Worm (Caenorhabditis elegans) whole organism, L1 larva: ENCODE results near the gene pat-2.

Experiments used
- C04F5.9 ChIP-seq: sonication (generic microtip); optimal IDR thresholded peaks from 2 replicates; lab custom pipeline; 2016; ENCODE audit warnings: missing genetic modification characterization, missing compliant biosample characterization
- C16A3.4 ChIP-seq: fragments of 150-350 bp; optimal IDR thresholded peaks from 2 replicates; lab custom pipeline; 2014; ENCODE audit warnings: missing biosample characterization, missing genetic modification characterization
- C34B4.2 ChIP-seq: sonication (generic microtip); optimal IDR thresholded peaks from 2 replicates; lab custom pipeline; 2017; ENCODE audit warnings: mild to moderate bottlenecking, missing genetic modification characterization, missing compliant biosample characterization
- F16B12.6 ChIP-seq: fragments of 150-350 bp; optimal IDR thresholded peaks from 2 replicates; lab custom pipeline; 2014; ENCODE audit warnings: missing biosample characterization, missing genetic modification characterization
- aly-2 ChIP-seq: fragments of 150-350 bp; optimal IDR thresholded peaks from 2 replicates; lab custom pipeline; 2014; ENCODE audit warnings: missing biosample characterization, missing genetic modification characterization
- ama-1 ChIP-seq: fragments of 150-350 bp; optimal IDR thresholded peaks from 2 replicates; lab custom pipeline; 2014
- blmp-1 ChIP-seq: fragments of 150-350 bp; optimal IDR thresholded peaks from 2 replicates; lab custom pipeline; 2014; ENCODE audit warnings: missing biosample characterization, missing genetic modification characterization
- ceh-63 ChIP-seq: fragments of 200-800 bp; sonication (Bioruptor generic); optimal IDR thresholded peaks from 2 replicates; lab custom pipeline; 2018; ENCODE audit warnings: mild to moderate bottlenecking, missing genetic modification characterization, missing compliant biosample characterization
- ceh-8 ChIP-seq: fragments of 200-800 bp; sonication (Bioruptor generic); optimal IDR thresholded peaks from 2 replicates; lab custom pipeline; 2018; ENCODE audit warnings: mild to moderate bottlenecking, missing genetic modification characterization, moderate library complexity, missing compliant biosample characterization
- ceh-82 ChIP-seq, 3 experiments: fragments of 150-350 bp in 1 of 3; sonication (generic microtip) in 2 of 3; optimal IDR thresholded peaks; 2 replicates each; lab custom pipeline; 2014 to 2017; ENCODE audit warnings: missing biosample characterization in 3 of 3, missing genetic modification characterization in 3 of 3
- ces-1 ChIP-seq: fragments of 150-350 bp; optimal IDR thresholded peaks from 2 replicates; lab custom pipeline; 2014; ENCODE audit warnings: missing biosample characterization, missing genetic modification reagents, missing genetic modification characterization
- efl-1 ChIP-seq, 4 experiments: fragments of 150-350 bp; optimal IDR thresholded peaks in 3 of 4; peaks in 1 of 4; 1 replicate in 1 of 4; 2 replicates in 3 of 4; lab custom pipeline; 2014; ENCODE audit warnings: missing biosample characterization in 2 of 4, missing genetic modification characterization in 2 of 4, missing genetic modification reagents in 2 of 4
- egl-27 ChIP-seq, 2 experiments: fragments of 150-350 bp in 1 of 2; sonication (generic microtip); optimal IDR thresholded peaks; 3 replicates each; lab custom pipeline; 2017 to 2018; ENCODE audit warnings: missing biosample characterization in 2 of 2, missing genetic modification characterization in 2 of 2, missing genetic modification reagents in 2 of 2
- elt-2 ChIP-seq: sonication (generic microtip); optimal IDR thresholded peaks from 2 replicates; lab custom pipeline; 2016; ENCODE audit warnings: missing genetic modification characterization, mild to moderate bottlenecking, inconsistent platforms, missing compliant biosample characterization, missing genetic modification reagents
- ets-5 ChIP-seq: fragments of 200-800 bp; sonication (Bioruptor generic); IDR thresholded peaks from 2 replicates; pipeline ENCODE4 v1.3.6; 2022; ENCODE audit warnings: missing genetic modification characterization, missing compliant biosample characterization
- fkh-10 ChIP-seq: sonication (generic microtip); optimal IDR thresholded peaks from 2 replicates; lab custom pipeline; 2017; ENCODE audit warnings: missing biosample characterization, missing genetic modification reagents, missing genetic modification characterization
- fkh-4 ChIP-seq: sonication (generic microtip); optimal IDR thresholded peaks from 2 replicates; lab custom pipeline; 2016; ENCODE audit warnings: missing compliant biosample characterization, missing genetic modification characterization, borderline replicate concordance
- hlh-17 ChIP-seq: fragments of 200-800 bp; sonication (Bioruptor generic); optimal IDR thresholded peaks from 2 replicates; lab custom pipeline; 2018; ENCODE audit warnings: missing genetic modification characterization, mild to moderate bottlenecking, missing compliant biosample characterization, moderate library complexity, borderline replicate concordance
- hlh-4 ChIP-seq: sonication (generic microtip); optimal IDR thresholded peaks from 2 replicates; lab custom pipeline; 2016; ENCODE audit warnings: mild to moderate bottlenecking, missing genetic modification characterization, missing compliant biosample characterization
- hpl-2 ChIP-seq: fragments of 150-350 bp; optimal IDR thresholded peaks from 2 replicates; lab custom pipeline; 2014; ENCODE audit warnings: missing biosample characterization, missing genetic modification reagents, missing genetic modification characterization
- irx-1 ChIP-seq: sonication (generic microtip); optimal IDR thresholded peaks from 2 replicates; lab custom pipeline; 2016; ENCODE audit warnings: missing genetic modification characterization, missing compliant biosample characterization
- isw-1 ChIP-seq: fragments of 200-800 bp; sonication (Bioruptor generic); IDR thresholded peaks from 2 replicates; pipeline ENCODE4 v1.3.6; 2022; ENCODE audit warnings: missing genetic modification characterization, missing compliant biosample characterization
- jun-1 ChIP-seq: fragments of 150-350 bp; optimal IDR thresholded peaks from 2 replicates; lab custom pipeline; 2014; ENCODE audit warnings: missing biosample characterization, missing genetic modification reagents, missing genetic modification characterization
- lin-14 ChIP-seq: fragments of 200-800 bp; sonication (Bioruptor generic); optimal IDR thresholded peaks from 2 replicates; lab custom pipeline; 2018; ENCODE audit warnings: mild to moderate bottlenecking, missing genetic modification characterization, moderate library complexity, missing compliant biosample characterization
- lin-15B ChIP-seq: fragments of 150-350 bp; sonication (generic microtip); optimal IDR thresholded peaks from 3 replicates; lab custom pipeline; 2014; ENCODE audit warnings: missing biosample characterization, missing genetic modification characterization
- lir-3 ChIP-seq: sonication (generic microtip); optimal IDR thresholded peaks from 2 replicates; lab custom pipeline; 2016; ENCODE audit warnings: mild to moderate bottlenecking, missing genetic modification characterization, moderate library complexity, missing compliant biosample characterization; ENCODE audit not compliant: poor library complexity
- lsy-2 ChIP-seq, 2 experiments: fragments of 150-350 bp; optimal IDR thresholded peaks; 2 replicates each; lab custom pipeline; 2014; ENCODE audit warnings: missing biosample characterization in 2 of 2, missing genetic modification characterization in 2 of 2
- mab-9 ChIP-seq: fragments of 200-800 bp; sonication (Bioruptor generic); IDR thresholded peaks from 2 replicates; pipeline ENCODE4 v1.3.6; 2022; ENCODE audit warnings: missing genetic modification reagents, missing genetic modification characterization, missing compliant biosample characterization
- mdl-1 ChIP-seq, 2 experiments: fragments of 150-350 bp; optimal IDR thresholded peaks; 2 replicates each; lab custom pipeline; 2014 to 2017; ENCODE audit warnings: missing biosample characterization in 2 of 2, missing genetic modification characterization in 2 of 2, inconsistent platforms in 1 of 2
- mef-2 ChIP-seq: fragments of 150-350 bp; optimal IDR thresholded peaks from 2 replicates; lab custom pipeline; 2014; ENCODE audit warnings: missing biosample characterization, missing genetic modification characterization
- mep-1 ChIP-seq: fragments of 150-350 bp; optimal IDR thresholded peaks from 2 replicates; lab custom pipeline; 2014; ENCODE audit warnings: missing biosample characterization, missing genetic modification characterization
- nhr-11 ChIP-seq: fragments of 150-350 bp; optimal IDR thresholded peaks from 2 replicates; lab custom pipeline; 2014; ENCODE audit warnings: missing biosample characterization, missing genetic modification characterization
- nhr-20 ChIP-seq: sonication (generic microtip); optimal IDR thresholded peaks from 2 replicates; lab custom pipeline; 2016; ENCODE audit warnings: mild to moderate bottlenecking, missing genetic modification characterization, missing compliant biosample characterization
- nhr-237 ChIP-seq: fragments of 150-350 bp; optimal IDR thresholded peaks from 2 replicates; lab custom pipeline; 2014; ENCODE audit warnings: missing biosample characterization, missing genetic modification characterization
- nhr-84 ChIP-seq: sonication (generic microtip); optimal IDR thresholded peaks from 2 replicates; lab custom pipeline; 2017; ENCODE audit warnings: missing biosample characterization, missing genetic modification characterization
- nhr-85 ChIP-seq: sonication (generic microtip); peaks from one replicate; lab custom pipeline; 2016; ENCODE audit warnings: missing genetic modification characterization, inconsistent platforms, missing compliant biosample characterization
- rnt-1 ChIP-seq: sonication (generic microtip); optimal IDR thresholded peaks from 2 replicates; lab custom pipeline; 2016; ENCODE audit warnings: mild to moderate bottlenecking, missing genetic modification characterization, moderate library complexity, missing compliant biosample characterization
- snpc-4 ChIP-seq: fragments of 150-350 bp; optimal IDR thresholded peaks from 2 replicates; lab custom pipeline; 2014; ENCODE audit warnings: missing biosample characterization, missing genetic modification characterization
- sox-4 ChIP-seq: sonication (generic microtip); optimal IDR thresholded peaks from 2 replicates; lab custom pipeline; 2016; ENCODE audit warnings: missing genetic modification characterization, missing compliant biosample characterization
- sptf-1 ChIP-seq: fragments of 150-350 bp; optimal IDR thresholded peaks from 2 replicates; lab custom pipeline; 2014; ENCODE audit warnings: missing biosample characterization, missing genetic modification characterization
- sup-37 ChIP-seq: fragments of 200-800 bp; sonication (Bioruptor generic); optimal IDR thresholded peaks from 2 replicates; lab custom pipeline; 2018; ENCODE audit warnings: mild to moderate bottlenecking, missing genetic modification characterization, missing compliant biosample characterization
- swsn-7 ChIP-seq: sonication (generic microtip); optimal IDR thresholded peaks from 2 replicates; lab custom pipeline; 2016; ENCODE audit warnings: missing genetic modification characterization, missing compliant biosample characterization
- tlp-1 ChIP-seq: fragments of 150-350 bp; optimal IDR thresholded peaks from 2 replicates; lab custom pipeline; 2014; ENCODE audit warnings: missing biosample characterization, missing genetic modification characterization
- unc-130 ChIP-seq: fragments of 150-350 bp; optimal IDR thresholded peaks from 2 replicates; lab custom pipeline; 2017; ENCODE audit warnings: missing biosample characterization, missing genetic modification characterization, inconsistent platforms
- unc-62 ChIP-seq: fragments of 150-350 bp; optimal IDR thresholded peaks from 2 replicates; lab custom pipeline; 2014; ENCODE audit warnings: missing biosample characterization, missing genetic modification reagents, missing genetic modification characterization
- xbp-1 ChIP-seq: sonication (generic microtip); optimal IDR thresholded peaks from 2 replicates; lab custom pipeline; 2016; ENCODE audit warnings: missing genetic modification characterization, missing compliant biosample characterization
- zag-1 ChIP-seq: fragments of 150-350 bp; optimal IDR thresholded peaks from 2 replicates; lab custom pipeline; 2014; ENCODE audit warnings: missing biosample characterization, missing genetic modification characterization
- zip-4 ChIP-seq: fragments of 200-800 bp; sonication (Bioruptor generic); optimal IDR thresholded peaks from 2 replicates; lab custom pipeline; 2018; ENCODE audit warnings: mild to moderate bottlenecking, missing genetic modification characterization, moderate library complexity, missing compliant biosample characterization

Gene pat-2

ce11 chrIII:8795595-8796141 is 23.0 kb upstream of the pat-2 start (continued):
- TF ChIP-seq ceh-63 (no peak), sptf-1 (tag; lab: Kevin White, UChicago) (no peak), xbp-1 (peak; percentile 94), lin-15B (tag; lab: Kevin White, UChicago) (no peak), mef-2 (tag; lab: Kevin White, UChicago) (peak; percentile 73), lir-3 (tag; lab: Kevin White, UChicago) (peak; percentile 88), nhr-237 (tag; lab: Kevin White, UChicago) (peak; percentile 84), hlh-17 (GFP tag; lab: Kevin White, UChicago) (no peak)

- TF ChIP-seq zip-4 (GFP tag; lab: Kevin White, UChicago) (peak; percentile 35), xbp-1 (peak; percentile 70), jun-1 (tag; lab: Kevin White, UChicago) (peak; percentile 84), sup-37 (peak; percentile 38), C04F5.9 (tag; lab: Kevin White, UChicago) (peak; percentile 40), tlp-1 (no peak), C34B4.2 (tag; lab: Kevin White, UChicago) (no peak), mef-2 (tag; lab: Kevin White, UChicago) (peak; percentile 47), fkh-10 (GFP tag; lab: Kevin White, UChicago) (peak; percentile 86), ama-1 (lab: Kevin White, UChicago) (no peak), unc-130 (tag; lab: Kevin White, UChicago) (no peak), isw-1 (GFP tag; lab: Robert Waterston, UW) (peak; percentile 52), fkh-4 (tag; lab: Kevin White, UChicago) (peak; percentile 11), mep-1 (tag; lab: Kevin White, UChicago) (peak; percentile 84), aly-2 (tag; lab: Kevin White, UChicago) (no peak), swsn-7 (tag; lab: Kevin White, UChicago) (peak; percentile 87), ceh-8 (GFP tag; lab: Kevin White, UChicago) (peak; percentile 28), lsy-2 (tag; optimal IDR thresholded peaks at IDR 0.05; lab: Kevin White, UChicago) (peak; percentile 74 to 95), nhr-20 (tag; lab: Kevin White, UChicago) (peak; percentile 89), ets-5 (no peak), C16A3.4 (tag; lab: Kevin White, UChicago) (peak; percentile 82), nhr-85 (tag; lab: Kevin White, UChicago) (peak; percentile 98), lir-3 (tag; lab: Kevin White, UChicago) (peak; percentile 62), rnt-1 (tag; lab: Kevin White, UChicago) (peak; percentile 47), nhr-84 (tag; lab: Kevin White, UChicago) (no peak), nhr-237 (tag; lab: Kevin White, UChicago) (no peak), blmp-1 (tag; lab: Kevin White, UChicago) (peak; percentile 79), snpc-4 (tag; lab: Kevin White, UChicago) (peak; percentile 36), irx-1 (tag; lab: Kevin White, UChicago) (peak; percentile 68), mab-9 (GFP tag; lab: Robert Waterston, UW) (0 out of 2 replicates have a peak, but pooled peaks have one; percentile 67), hpl-2 (GFP tag; lab: Kevin White, UChicago) (peak; percentile 36), ceh-82 (tag; optimal IDR thresholded peaks at IDR 0.05; lab: Kevin White, UChicago) (peak; percentile 68 to 73 (median 69)), sox-4 (tag; lab: Kevin White, UChicago) (peak; percentile 73), lin-14 (GFP tag; lab: Kevin White, UChicago) (peak; percentile 98), unc-62 (GFP tag; lab: Kevin White, UChicago) (no peak), hlh-4 (tag; lab: Kevin White, UChicago) (no peak), nhr-11 (peak; percentile 76), F16B12.6 (tag; lab: Kevin White, UChicago) (no peak), ceh-63 (no peak), zag-1 (tag; lab: Kevin White, UChicago) (peak; percentile 71), hlh-17 (GFP tag; lab: Kevin White, UChicago) (no peak), efl-1 (optimal IDR thresholded peaks at IDR 0.05; lab: Kevin White, UChicago) (peak; percentile 65 to 81), efl-1 (GFP tag; optimal IDR thresholded peaks at IDR 0.05 in 1 of 2; lab: Kevin White, UChicago) (peak; percentile 31 to 93), ces-1 (GFP tag; lab: Kevin White, UChicago) (no peak), egl-27 (tag; optimal IDR thresholded peaks at IDR 0.05; lab: Kevin White, UChicago) (peak; percentile 52 to 55), elt-2 (tag; lab: Kevin White, UChicago) (peak; percentile 91), sptf-1 (tag; lab: Kevin White, UChicago) (no peak), mdl-1 (tag; optimal IDR thresholded peaks at IDR 0.05; lab: Kevin White, UChicago) (peak; percentile 20 to 92)
Observed at ce11 chrIII:8797211-8797733, 21.4 kb upstream of the pat-2 start.
